Fruit fly (Drosophila melanogaster) whole organism, prepupa: ENCODE results near the gene defl.
A peak's percentile ranks its signal among the peaks of the same experiment; 100 is the strongest.

ENCODE experiments used
- CG10631 ChIP-seq: fragments of 200-800 bp; sonication (Bioruptor generic); optimal IDR thresholded peaks from 2 replicates; lab custom pipeline; 2016; ENCODE audit warnings: missing biosample characterization, missing genetic modification characterization
- CG10669 ChIP-seq: fragments of 200-800 bp; sonication (Bioruptor generic); optimal IDR thresholded peaks from 3 replicates; lab custom pipeline; 2018; ENCODE audit warnings: missing biosample characterization, mild to moderate bottlenecking, missing genetic modification characterization, moderate library complexity
- CG11762 ChIP-seq: fragments of 200-800 bp; sonication (Bioruptor generic); optimal IDR thresholded peaks from 3 replicates; lab custom pipeline; 2016; ENCODE audit warnings: missing biosample characterization, missing genetic modification characterization; ENCODE audit not compliant: insufficient read depth
- CG11902 ChIP-seq: fragments of 200-800 bp; sonication (Bioruptor generic); optimal IDR thresholded peaks from 3 replicates; lab custom pipeline; 2016; ENCODE audit warnings: missing biosample characterization, missing genetic modification characterization
- CG15336 ChIP-seq: fragments of 200-800 bp; sonication (Bioruptor generic); IDR thresholded peaks from 2 replicates; pipeline ENCODE4 v1.3.6; 2022; ENCODE audit warnings: missing biosample characterization, missing genetic modification characterization
- CG16779 ChIP-seq: fragments of 200-800 bp; sonication (Bioruptor generic); optimal IDR thresholded peaks from 3 replicates; lab custom pipeline; 2017; ENCODE audit warnings: missing biosample characterization, mild to moderate bottlenecking, missing genetic modification characterization
- CG3032 ChIP-seq: fragments of 200-800 bp; optimal IDR thresholded peaks from 2 replicates; lab custom pipeline; 2019; ENCODE audit warnings: missing biosample characterization, mild to moderate bottlenecking, missing genetic modification characterization, moderate library complexity
- CG31627 ChIP-seq: fragments of 200-800 bp; sonication (Bioruptor generic); optimal IDR thresholded peaks from 3 replicates; lab custom pipeline; 2016; ENCODE audit warnings: missing biosample characterization, missing genetic modification characterization
- CG32006 ChIP-seq: fragments of 200-800 bp; sonication (Bioruptor generic); optimal IDR thresholded peaks from 3 replicates; lab custom pipeline; 2017; ENCODE audit warnings: missing biosample characterization, mild to moderate bottlenecking, missing genetic modification characterization
- CG34406 ChIP-seq: fragments of 200-800 bp; sonication (Bioruptor generic); optimal IDR thresholded peaks from 3 replicates; lab custom pipeline; 2016; ENCODE audit warnings: missing biosample characterization, missing genetic modification characterization
- CG6163 ChIP-seq: fragments of 200-800 bp; sonication (Bioruptor generic); IDR thresholded peaks from 3 replicates; pipeline ENCODE4 v1.3.6; 2022; ENCODE audit warnings: missing biosample characterization, missing genetic modification characterization
- CG6276 ChIP-seq: fragments of 200-800 bp; sonication (Bioruptor generic); optimal IDR thresholded peaks from 2 replicates; lab custom pipeline; 2017; ENCODE audit warnings: missing biosample characterization, mild to moderate bottlenecking, missing genetic modification characterization
- CG6792 ChIP-seq: fragments of 200-800 bp; sonication (Bioruptor generic); optimal IDR thresholded peaks from 3 replicates; lab custom pipeline; 2016; ENCODE audit warnings: missing biosample characterization, missing genetic modification characterization
- CG6808 ChIP-seq: fragments of 200-800 bp; sonication (Bioruptor generic); optimal IDR thresholded peaks from 3 replicates; lab custom pipeline; 2017; ENCODE audit warnings: missing biosample characterization, missing genetic modification characterization, mild to moderate bottlenecking, moderate library complexity, missing genetic modification reagents
- CG6854 ChIP-seq: fragments of 200-800 bp; sonication (Bioruptor generic); optimal IDR thresholded peaks from 2 replicates; lab custom pipeline; 2017; ENCODE audit warnings: missing biosample characterization, mild to moderate bottlenecking, missing genetic modification characterization
- CG7368 ChIP-seq: fragments of 200-800 bp; sonication (Bioruptor generic); optimal IDR thresholded peaks from 3 replicates; lab custom pipeline; 2016; ENCODE audit warnings: missing biosample characterization, missing genetic modification characterization
- CG8119 ChIP-seq: fragments of 200-800 bp; sonication (Bioruptor generic); IDR thresholded peaks from 3 replicates; pipeline ENCODE4 v1.3.6; 2022; ENCODE audit warnings: missing biosample characterization, missing genetic modification characterization
- CG8319 ChIP-seq: fragments of 200-800 bp; sonication (Bioruptor generic); optimal IDR thresholded peaks from 3 replicates; lab custom pipeline; 2016; ENCODE audit warnings: missing biosample characterization, missing genetic modification characterization
- CG8632 ChIP-seq: fragments of 200-800 bp; sonication (Bioruptor generic); optimal IDR thresholded peaks from 3 replicates; lab custom pipeline; 2016; ENCODE audit warnings: missing biosample characterization, missing genetic modification characterization
- CG9139 ChIP-seq: fragments of 200-800 bp; sonication (Bioruptor generic); optimal IDR thresholded peaks from 3 replicates; lab custom pipeline; 2017; ENCODE audit warnings: missing biosample characterization, mild to moderate bottlenecking, missing genetic modification characterization
- Eip78C ChIP-seq: fragments of 200-800 bp; sonication (Bioruptor generic); peaks from one replicate; lab custom pipeline; 2016; ENCODE audit warnings: missing biosample characterization, missing genetic modification characterization
- Eip93F ChIP-seq: fragments of 200-800 bp; sonication (Bioruptor generic); optimal IDR thresholded peaks from 2 replicates; lab custom pipeline; 2016; ENCODE audit warnings: missing biosample characterization, mild to moderate bottlenecking, missing genetic modification characterization
- Ets21C ChIP-seq: fragments of 200-800 bp; sonication (Bioruptor generic); optimal IDR thresholded peaks from 3 replicates; lab custom pipeline; 2016; ENCODE audit warnings: missing biosample characterization, missing genetic modification characterization
- Gug ChIP-seq: fragments of 200-800 bp; sonication (Bioruptor generic); IDR thresholded peaks from 2 replicates; pipeline ENCODE4 v1.3.6; 2022; ENCODE audit warnings: missing biosample characterization, missing genetic modification characterization
- Hr38 ChIP-seq: sonication (Bioruptor generic); optimal IDR thresholded peaks from 2 replicates; lab custom pipeline; 2016; ENCODE audit warnings: missing biosample characterization, missing genetic modification characterization
- Hr39 ChIP-seq: fragments of 200-800 bp; sonication (Bioruptor generic); optimal IDR thresholded peaks from 2 replicates; lab custom pipeline; 2016; ENCODE audit warnings: missing biosample characterization, missing genetic modification characterization
- Lpt ChIP-seq: fragments of 200-800 bp; sonication (Bioruptor generic); optimal IDR thresholded peaks from 3 replicates; lab custom pipeline; 2016; ENCODE audit warnings: missing biosample characterization, missing genetic modification characterization
- Met ChIP-seq: fragments of 200-800 bp; sonication (Bioruptor generic); optimal IDR thresholded peaks from 3 replicates; lab custom pipeline; 2016; ENCODE audit warnings: missing biosample characterization, missing genetic modification characterization
- Smox ChIP-seq: fragments of 200-800 bp; sonication (Bioruptor generic); optimal IDR thresholded peaks from 3 replicates; lab custom pipeline; 2016; ENCODE audit warnings: missing biosample characterization, missing genetic modification characterization
- Sox102F ChIP-seq: fragments of 200-800 bp; sonication (Bioruptor generic); optimal IDR thresholded peaks from 2 replicates; lab custom pipeline; 2016; ENCODE audit warnings: missing biosample characterization, mild to moderate bottlenecking, missing genetic modification characterization
- Sox14 ChIP-seq: fragments of 200-800 bp; sonication (Bioruptor generic); optimal IDR thresholded peaks from 3 replicates; lab custom pipeline; 2016; ENCODE audit warnings: missing biosample characterization, missing genetic modification characterization
- Sox15 ChIP-seq: fragments of 200-800 bp; sonication (Bioruptor generic); optimal IDR thresholded peaks from 3 replicates; lab custom pipeline; 2016; ENCODE audit warnings: missing biosample characterization, missing genetic modification characterization
- acj6 ChIP-seq: fragments of 200-800 bp; sonication (Bioruptor generic); optimal IDR thresholded peaks from 3 replicates; lab custom pipeline; 2016; ENCODE audit warnings: missing biosample characterization, missing genetic modification characterization
- cyc ChIP-seq: fragments of 200-800 bp; sonication (Bioruptor generic); optimal IDR thresholded peaks from 3 replicates; lab custom pipeline; 2016; ENCODE audit warnings: missing biosample characterization, missing genetic modification characterization
- dac ChIP-seq: fragments of 200-800 bp; sonication (Bioruptor generic); optimal IDR thresholded peaks from 2 replicates; lab custom pipeline; 2017; ENCODE audit warnings: missing biosample characterization, mild to moderate bottlenecking, missing genetic modification characterization
- dsx ChIP-seq: fragments of 200-800 bp; optimal IDR thresholded peaks from 3 replicates; lab custom pipeline; 2019; ENCODE audit warnings: missing biosample characterization, mild to moderate bottlenecking, missing genetic modification characterization, moderate library complexity; ENCODE audit not compliant: poor library complexity, severe bottlenecking
- eg ChIP-seq: fragments of 200-800 bp; sonication (Bioruptor generic); IDR thresholded peaks from 3 replicates; pipeline ENCODE4 v1.3.6; 2022; ENCODE audit warnings: missing biosample characterization, missing genetic modification characterization
- esn ChIP-seq: fragments of 200-800 bp; sonication (Bioruptor generic); optimal IDR thresholded peaks from 2 replicates; lab custom pipeline; 2016; ENCODE audit warnings: missing biosample characterization, mild to moderate bottlenecking, missing genetic modification characterization, moderate library complexity
- fd59A ChIP-seq: fragments of 200-800 bp; sonication (Bioruptor generic); optimal IDR thresholded peaks from 2 replicates; lab custom pipeline; 2017; ENCODE audit warnings: missing biosample characterization, mild to moderate bottlenecking, missing genetic modification characterization, missing genetic modification reagents
- fd85E ChIP-seq: fragments of 200-800 bp; sonication (Bioruptor generic); optimal IDR thresholded peaks from 3 replicates; lab custom pipeline; 2016; ENCODE audit warnings: missing biosample characterization, missing genetic modification characterization
- fkh ChIP-seq: fragments of 200-800 bp; sonication (Bioruptor generic); optimal IDR thresholded peaks from 3 replicates; lab custom pipeline; 2017; ENCODE audit warnings: missing biosample characterization, mild to moderate bottlenecking, missing genetic modification characterization, moderate library complexity
- lz ChIP-seq: fragments of 200-800 bp; sonication (Bioruptor generic); optimal IDR thresholded peaks from 3 replicates; lab custom pipeline; 2016; ENCODE audit warnings: missing biosample characterization, missing genetic modification characterization
- net ChIP-seq: fragments of 200-800 bp; sonication (Bioruptor generic); optimal IDR thresholded peaks from 3 replicates; lab custom pipeline; 2016; ENCODE audit warnings: missing biosample characterization, missing genetic modification characterization
- pdm3 ChIP-seq: fragments of 200-800 bp; sonication (Bioruptor generic); optimal IDR thresholded peaks from 3 replicates; lab custom pipeline; 2016; ENCODE audit warnings: missing biosample characterization, missing genetic modification characterization
- salr ChIP-seq, 2 experiments: fragments of 200-800 bp; sonication (Bioruptor generic); optimal IDR thresholded peaks; 3 replicates each; lab custom pipeline; 2016 to 2018; ENCODE audit warnings: missing biosample characterization in 2 of 2, missing genetic modification characterization in 2 of 2, mild to moderate bottlenecking in 1 of 2
- spab ChIP-seq: fragments of 200-800 bp; sonication (Bioruptor generic); optimal IDR thresholded peaks from 2 replicates; lab custom pipeline; 2017; ENCODE audit warnings: missing biosample characterization, mild to moderate bottlenecking, missing genetic modification characterization, missing genetic modification reagents
- svp ChIP-seq: fragments of 200-800 bp; sonication (Bioruptor generic); peaks from one replicate; lab custom pipeline; 2016; ENCODE audit warnings: missing biosample characterization, missing genetic modification characterization
- vri ChIP-seq: fragments of 200-800 bp; sonication (Bioruptor generic); optimal IDR thresholded peaks from 3 replicates; lab custom pipeline; 2016; ENCODE audit warnings: missing biosample characterization, mild to moderate bottlenecking, missing genetic modification characterization

Gene defl

dm6 chr3L:9694867-9695236 is 28.4 kb upstream of the defl start:
- TF ChIP-seq CG6792: no peak
- TF ChIP-seq CG6276: no peak
- no peak for TF ChIP-seq Ets21C (GFP tag; lab: Kevin White, UChicago)
- no peak for TF ChIP-seq CG8632

DNA sequence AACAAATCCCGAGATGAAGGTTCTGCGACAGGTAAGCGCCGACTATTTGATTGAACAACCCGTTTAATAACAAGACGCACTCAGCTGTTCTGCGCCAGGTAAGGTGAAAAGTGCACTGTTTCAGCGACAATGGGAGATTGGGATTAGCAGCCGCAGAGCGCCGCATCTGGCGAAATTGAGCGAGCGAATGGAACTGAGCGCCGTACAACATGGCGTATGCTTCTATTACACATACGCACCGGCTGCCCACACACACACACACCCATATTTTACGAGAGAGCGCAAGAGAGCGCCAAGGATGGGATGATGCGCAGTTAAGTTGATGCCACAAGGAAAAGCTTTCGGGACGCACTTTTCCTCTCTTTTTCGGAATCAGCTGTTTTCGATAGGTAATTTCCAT is 28.0 kb upstream of the defl start:
- peak; percentile 29 for TF ChIP-seq CG6808 (GFP tag; lab: Kevin White, UChicago)
- TF ChIP-seq fd85E (GFP tag; lab: Kevin White, UChicago): no peak
- TF ChIP-seq CG6854: peak; percentile 21
- no peak for TF ChIP-seq cyc
- TF ChIP-seq eg: peak; percentile 7; the same call in 1 of the 3 replicates

DNA sequence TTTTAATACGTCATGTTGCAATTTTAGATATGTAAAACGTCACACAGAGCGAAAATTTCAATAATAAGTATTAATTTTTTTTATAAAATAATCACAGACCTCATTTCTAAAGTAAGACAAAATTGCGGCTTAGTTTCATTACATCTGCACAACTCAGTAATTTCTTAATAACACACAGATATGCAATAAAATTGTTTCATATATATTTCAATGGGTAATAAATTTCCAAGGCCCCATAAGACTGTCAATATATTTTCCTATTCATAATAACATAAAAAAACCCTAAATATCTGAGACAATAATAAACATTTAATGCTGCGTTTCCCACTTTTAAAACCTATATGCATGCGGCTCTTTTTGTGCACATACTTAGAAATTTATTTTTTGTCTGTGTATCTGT is 27.6 kb upstream of the defl start:
- peak; percentile 9 for TF ChIP-seq CG11762 (GFP tag; lab: Kevin White, UChicago)
- peak; percentile 28; the same call in 1 of the 3 replicates for TF ChIP-seq eg
- TF ChIP-seq esn (GFP tag; lab: Kevin White, UChicago): peak; percentile 59
- 0 out of 3 replicates have a peak, but pooled peaks have one; percentile 32 for TF ChIP-seq CG6163 (GFP tag; lab: Robert Waterston, UW)
- TF ChIP-seq CG10669 (GFP tag; lab: Kevin White, UChicago): no peak
- peak; percentile 18 for TF ChIP-seq net (GFP tag; lab: Kevin White, UChicago)
- peak; percentile 18 for TF ChIP-seq CG8319 (GFP tag; lab: Kevin White, UChicago)
- TF ChIP-seq acj6 (GFP tag; lab: Kevin White, UChicago): peak; percentile 47
- no peak for TF ChIP-seq Lpt
- peak; percentile 22 for TF ChIP-seq CG6276
- peak; percentile 72 for TF ChIP-seq CG32006 (GFP tag; lab: Kevin White, UChicago)
- TF ChIP-seq spab (GFP tag; lab: Kevin White, UChicago): peak; percentile 20
- no peak for TF ChIP-seq Hr38
- peak; percentile 34 for TF ChIP-seq CG15336 (GFP tag; lab: Robert Waterston, UW)
- TF ChIP-seq Gug (GFP tag; lab: Robert Waterston, UW): 0 out of 2 replicates have a peak, but pooled peaks have one; percentile 23
- peak; percentile 45; the same call in 1 of the 3 replicates for TF ChIP-seq CG8119 (GFP tag; lab: Robert Waterston, UW)
- TF ChIP-seq CG6808 (GFP tag; lab: Kevin White, UChicago): no peak
- no peak for TF ChIP-seq fd85E (GFP tag; lab: Kevin White, UChicago)
- no peak for TF ChIP-seq Sox15 (GFP tag; lab: Kevin White, UChicago)
- TF ChIP-seq dac (GFP tag; lab: Kevin White, UChicago): no peak
- no peak for TF ChIP-seq CG9139 (GFP tag; lab: Kevin White, UChicago)
- no peak for TF ChIP-seq fd59A (GFP tag; lab: Kevin White, UChicago)
- TF ChIP-seq CG16779 (tag; lab: Kevin White, UChicago): no peak
- no peak for TF ChIP-seq Sox102F
- peak; percentile 41 for TF ChIP-seq CG3032
- TF ChIP-seq fkh: no peak
- TF ChIP-seq pdm3 (GFP tag; lab: Kevin White, UChicago): peak; percentile 16
- TF ChIP-seq CG31627 (GFP tag; lab: Kevin White, UChicago): no peak
- peak; percentile 33 for TF ChIP-seq CG34406 (GFP tag; lab: Kevin White, UChicago)
- TF ChIP-seq svp: peak; percentile 75
- TF ChIP-seq Eip78C (GFP tag; lab: Kevin White, UChicago): peak; percentile 77
- TF ChIP-seq lz (GFP tag; lab: Kevin White, UChicago): peak; percentile 39
- TF ChIP-seq Met (GFP tag; lab: Kevin White, UChicago): peak; percentile 54
- peak; percentile 2 for TF ChIP-seq Hr39 (GFP tag; lab: Kevin White, UChicago)
- peak; percentile 47 for TF ChIP-seq CG10631 (GFP tag; lab: Kevin White, UChicago)
- peak; percentile 16 for TF ChIP-seq Sox14 (GFP tag; lab: Kevin White, UChicago)
- TF ChIP-seq CG11902: no peak
- no peak for TF ChIP-seq Eip93F (GFP tag; lab: Kevin White, UChicago)
- TF ChIP-seq vri (GFP tag; lab: Kevin White, UChicago): no peak
- no peak for TF ChIP-seq Ets21C (GFP tag; lab: Kevin White, UChicago)
- no peak for TF ChIP-seq CG7368
- no peak for TF ChIP-seq cyc
- TF ChIP-seq dsx (GFP tag; lab: Kevin White, UChicago): peak; percentile 12
- TF ChIP-seq salr (GFP tag; optimal IDR thresholded peaks at IDR 0.05; lab: Kevin White, UChicago): peak in 1 of 2 experiments; percentile 28
- no peak for TF ChIP-seq CG6854
- peak; percentile 18 for TF ChIP-seq Smox
